Fruit fly (Drosophila melanogaster): Measurements from ENCODE around the gene CG42713.

The CG42713 gene

dm6 chr2L:8842262-8842561 lies 49.0 kb upstream of the CG42713 start (continued):
- TF ChIP-seq CG4404 (GFP tag; IDR thresholded peaks at IDR 0.05) (peak; percentile 57), fd96Cb (tag; optimal IDR thresholded peaks at IDR 0.05) (no peak), Blimp-1 (GFP tag; optimal IDR thresholded peaks at IDR 0.05) (peak; percentile 24), sens (GFP tag) (peak; percentile 78), CG2678 (tag; optimal IDR thresholded peaks at IDR 0.05) (no peak), Med (GFP tag) (peak; percentile 66), zf30C (GFP tag; optimal IDR thresholded peaks at IDR 0.05) (peak; percentile 84)

- peak; percentile 43 for TF ChIP-seq kni (GFP tag; optimal IDR thresholded peaks at IDR 0.05)
- peak; percentile 98 for TF ChIP-seq gsb-n (tag; optimal IDR thresholded peaks at IDR 0.05)
- TF ChIP-seq pros (GFP tag; optimal IDR thresholded peaks at IDR 0.05), result peak; percentile 59
- TF ChIP-seq dmrt99B (tag; optimal IDR thresholded peaks at IDR 0.05), result peak; percentile 3
- no peak for TF ChIP-seq org-1 (GFP tag; optimal IDR thresholded peaks at IDR 0.05)
- TF ChIP-seq prd (optimal IDR thresholded peaks at IDR 0.05), result no peak
- 0 out of 3 replicates have a peak, but pooled peaks have one; percentile 15 for TF ChIP-seq prd (GFP tag; IDR thresholded peaks at IDR 0.05)
- TF ChIP-seq ato (GFP tag; IDR thresholded peaks at IDR 0.05; ENCODE audit: partially characterized antibody), result no peak
- no peak for TF ChIP-seq onecut (GFP tag; IDR thresholded peaks at IDR 0.05)
Observed at dm6 chr2L:8843593-8843992, 47.6 kb upstream of the CG42713 start.

dm6 chr2L:8844693-8845092 lies 46.5 kb upstream of the CG42713 start:
- TF ChIP-seq ewg (GFP tag; optimal IDR thresholded peaks at IDR 0.05) (no peak), CG4360 (GFP tag; IDR thresholded peaks at IDR 0.05) (no peak), Med (GFP tag) (peak; percentile 16), vnd (GFP tag; IDR thresholded peaks at IDR 0.05; ENCODE audit: partially characterized antibody) (no peak), lab (GFP tag; optimal IDR thresholded peaks at IDR 0.05) (no peak), Nf-YC (tag; optimal IDR thresholded peaks at IDR 0.05) (peak; percentile 62), CG42726 (GFP tag; IDR thresholded peaks at IDR 0.05; ENCODE audit: partially characterized antibody) (no peak), gsb-n (tag; optimal IDR thresholded peaks at IDR 0.05) (peak; percentile 20), Nf-YB (GFP tag; optimal IDR thresholded peaks at IDR 0.05) (peak; percentile 63), Deaf1 (tag; optimal IDR thresholded peaks at IDR 0.05) (peak; percentile 56), pros (GFP tag; optimal IDR thresholded peaks at IDR 0.05) (peak; percentile 63)

dm6 chr2L:8845931-8846330 lies 45.3 kb upstream of the CG42713 start:
- TF ChIP-seq CG43689 (GFP tag; IDR thresholded peaks at IDR 0.05) (0 out of 2 replicates have a peak, but pooled peaks have one; percentile 10), slou (GFP tag; optimal IDR thresholded peaks at IDR 0.05) (peak; percentile 48), CG34224 (GFP tag; IDR thresholded peaks at IDR 0.05; ENCODE audit: partially characterized antibody) (no peak), CG13424 (tag; optimal IDR thresholded peaks at IDR 0.05) (peak; percentile 67), Xbp1 (GFP tag; optimal IDR thresholded peaks at IDR 0.05) (peak; percentile 1), BtbVII (GFP tag; optimal IDR thresholded peaks at IDR 0.05) (peak; percentile 68), Rfx (GFP tag; IDR thresholded peaks at IDR 0.05) (peak; percentile 52; the same call in 1 of the 2 replicates), ems (GFP tag; optimal IDR thresholded peaks at IDR 0.05) (peak; percentile 15), CG4282 (GFP tag; optimal IDR thresholded peaks at IDR 0.05) (peak; percentile 40), Jarid2 (GFP tag; optimal IDR thresholded peaks at IDR 0.05) (peak; percentile 45), CG13775 (GFP tag; optimal IDR thresholded peaks at IDR 0.05) (peak; percentile 83), CG10959 (GFP tag; IDR thresholded peaks at IDR 0.05) (peak; percentile 57; the same call in 1 of the 2 replicates), croc (GFP tag; conservative IDR thresholded peaks at IDR 0.05) (no peak), fd96Cb (tag; optimal IDR thresholded peaks at IDR 0.05) (peak; percentile 4), nau (GFP tag; optimal IDR thresholded peaks at IDR 0.05) (peak; percentile 59), CG12071 (GFP tag; optimal IDR thresholded peaks at IDR 0.05) (peak; percentile 45), CG12236 (GFP tag; optimal IDR thresholded peaks at IDR 0.05) (peak; percentile 96), CG8924 (tag; optimal IDR thresholded peaks at IDR 0.05) (peak; percentile 84), gt (GFP tag; IDR thresholded peaks at IDR 0.05) (no peak), CG5245 (GFP tag; optimal IDR thresholded peaks at IDR 0.05) (peak; percentile 40), ara (GFP tag; IDR thresholded peaks at IDR 0.05) (peak; percentile 75), sc (optimal IDR thresholded peaks at IDR 0.05) (no peak), sc (GFP tag; optimal IDR thresholded peaks at IDR 0.05) (peak; percentile 89), odd (GFP tag; optimal IDR thresholded peaks at IDR 0.05) (peak; percentile 87)

All from whole organism, embryonic.